Fruit fly (Drosophila melanogaster) whole organism, adult: Measurements from ENCODE around the gene Tsp66A.

ENCODE experiments used
- CG11617 ChIP-seq: fragments of 200-800 bp; sonication (Bioruptor generic); optimal IDR thresholded peaks from 2 replicates; lab custom pipeline; 2017; ENCODE audit warnings: mild to moderate bottlenecking, missing biosample characterization, missing genetic modification reagents, missing genetic modification characterization
- CG12768 ChIP-seq: fragments of 200-800 bp; sonication (Bioruptor generic); optimal IDR thresholded peaks from 2 replicates; lab custom pipeline; 2017; ENCODE audit warnings: missing biosample characterization, missing genetic modification characterization, mild to moderate bottlenecking, moderate library complexity, missing genetic modification reagents
- CG14711 ChIP-seq: fragments of 200-800 bp; sonication (Bioruptor generic); optimal IDR thresholded peaks from 2 replicates; lab custom pipeline; 2018; ENCODE audit warnings: missing biosample characterization, mild to moderate bottlenecking, missing genetic modification characterization, moderate library complexity
- CG1620 ChIP-seq: fragments of 200-800 bp; sonication (Bioruptor generic); optimal IDR thresholded peaks from 2 replicates; lab custom pipeline; 2016; ENCODE audit warnings: missing biosample characterization, missing genetic modification characterization
- CG33017 ChIP-seq: fragments of 200-800 bp; sonication (Bioruptor generic); optimal IDR thresholded peaks from 2 replicates; lab custom pipeline; 2018; ENCODE audit warnings: missing biosample characterization, mild to moderate bottlenecking, missing genetic modification characterization, moderate library complexity
- CG5204 ChIP-seq: fragments of 200-800 bp; sonication (Bioruptor generic); optimal IDR thresholded peaks from 2 replicates; lab custom pipeline; 2016; ENCODE audit warnings: missing biosample characterization, missing genetic modification characterization
- CG7045 ChIP-seq: fragments of 200-800 bp; sonication (Bioruptor generic); optimal IDR thresholded peaks from 2 replicates; lab custom pipeline; 2017; ENCODE audit warnings: missing biosample characterization, mild to moderate bottlenecking, missing genetic modification characterization
- CG7101 ChIP-seq: fragments of 200-800 bp; sonication (Bioruptor generic); optimal IDR thresholded peaks from 2 replicates; lab custom pipeline; 2018; ENCODE audit warnings: missing biosample characterization, mild to moderate bottlenecking, missing genetic modification characterization, moderate library complexity
- Clk ChIP-seq: fragments of 200-800 bp; sonication (Bioruptor generic); optimal IDR thresholded peaks from 2 replicates; lab custom pipeline; 2017; ENCODE audit warnings: missing biosample characterization, missing genetic modification characterization
- Crg-1 ChIP-seq: fragments of 200-800 bp; sonication (Bioruptor generic); optimal IDR thresholded peaks from 2 replicates; lab custom pipeline; 2016; ENCODE audit warnings: missing biosample characterization, missing genetic modification characterization
- Hr96 ChIP-seq: fragments of 200-800 bp; sonication (Bioruptor generic); optimal IDR thresholded peaks from 2 replicates; lab custom pipeline; 2016; ENCODE audit warnings: missing biosample characterization, missing genetic modification characterization
- Mnt ChIP-seq: fragments of 200-800 bp; sonication (Bioruptor generic); optimal IDR thresholded peaks from 2 replicates; lab custom pipeline; 2016; ENCODE audit warnings: missing biosample characterization, mild to moderate bottlenecking, missing genetic modification characterization
- bab1 ChIP-seq: fragments of 200-800 bp; sonication (Bioruptor generic); optimal IDR thresholded peaks from 3 replicates; lab custom pipeline; 2019; ENCODE audit warnings: missing biosample characterization, mild to moderate bottlenecking, missing genetic modification characterization, moderate library complexity
- cic ChIP-seq: fragments of 200-800 bp; sonication (Bioruptor generic); optimal IDR thresholded peaks from 2 replicates; lab custom pipeline; 2017; ENCODE audit warnings: missing biosample characterization, mild to moderate bottlenecking, missing genetic modification characterization, moderate library complexity
- cnc ChIP-seq, 2 experiments: fragments of >200 bp; optimal IDR thresholded peaks; 2 replicates each; lab custom pipeline; 2017
- kay ChIP-seq: fragments of 200-800 bp; sonication (Bioruptor generic); peaks from one replicate; lab custom pipeline; 2016; ENCODE audit warnings: missing biosample characterization, missing genetic modification characterization, borderline replicate concordance
- ovo ChIP-seq: fragments of 200-800 bp; sonication (Bioruptor generic); optimal IDR thresholded peaks from 2 replicates; lab custom pipeline; 2016; ENCODE audit warnings: missing biosample characterization, missing genetic modification characterization
- pad ChIP-seq: fragments of 200-800 bp; sonication (Bioruptor generic); optimal IDR thresholded peaks from 3 replicates; lab custom pipeline; 2017; ENCODE audit warnings: missing biosample characterization, missing genetic modification characterization, mild to moderate bottlenecking, moderate library complexity, missing genetic modification reagents
- tj ChIP-seq: fragments of 200-800 bp; sonication (Bioruptor generic); optimal IDR thresholded peaks from 3 replicates; lab custom pipeline; 2017; ENCODE audit warnings: missing biosample characterization, mild to moderate bottlenecking, missing genetic modification characterization, moderate library complexity
- toe ChIP-seq: fragments of 200-800 bp; sonication (Bioruptor generic); optimal IDR thresholded peaks from 2 replicates; lab custom pipeline; 2016; ENCODE audit warnings: missing biosample characterization, missing genetic modification characterization

The Tsp66A gene

DNA sequence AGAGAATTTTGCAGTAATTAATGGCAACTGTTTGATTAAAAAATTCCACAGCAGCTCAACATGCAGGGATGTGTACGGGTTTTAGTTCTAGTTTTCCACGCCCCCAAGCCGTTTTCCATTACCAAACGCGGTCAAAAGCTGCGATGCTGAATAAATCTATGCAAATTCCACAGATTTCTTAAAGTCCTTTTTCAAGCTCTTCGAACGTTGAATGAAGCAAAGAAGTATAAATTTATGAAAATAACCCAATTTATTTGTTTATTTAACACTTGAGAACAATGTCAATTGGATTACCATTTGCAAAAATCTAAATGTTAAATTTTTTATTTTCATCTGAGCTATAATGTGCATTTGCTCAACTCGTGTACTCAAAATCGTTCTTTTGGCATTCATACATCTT, at the start of gene Tsp66A, which contains the start of the genes CG42660 and CG42661:
Tsp66A (plus strand) TSS at position 301 of the 400 bp plus-strand sequence.
CG42660 (plus strand) TSS at position 301 of the 400 bp plus-strand sequence.
CG42661 (plus strand) TSS at position 301 of the 400 bp plus-strand sequence.
- no peak for TF ChIP-seq CG12768
- no peak for TF ChIP-seq pad (GFP tag; lab: Kevin White, UChicago)

- no peak for TF ChIP-seq cic (GFP tag; lab: Kevin White, UChicago)
- TF ChIP-seq Mnt = no peak
- no peak for TF ChIP-seq Clk (GFP tag; lab: Kevin White, UChicago)
- no peak for TF ChIP-seq bab1 (GFP tag; lab: Kevin White, UChicago)
- no peak for TF ChIP-seq CG5204 (GFP tag; lab: Kevin White, UChicago)
- no peak for TF ChIP-seq CG33017
- TF ChIP-seq kay = no peak
- TF ChIP-seq tj (GFP tag; lab: Kevin White, UChicago) = no peak
Measured at dm6 chr3L:7422578-7422977, 42.7 kb upstream of the Tsp66A start.

DNA sequence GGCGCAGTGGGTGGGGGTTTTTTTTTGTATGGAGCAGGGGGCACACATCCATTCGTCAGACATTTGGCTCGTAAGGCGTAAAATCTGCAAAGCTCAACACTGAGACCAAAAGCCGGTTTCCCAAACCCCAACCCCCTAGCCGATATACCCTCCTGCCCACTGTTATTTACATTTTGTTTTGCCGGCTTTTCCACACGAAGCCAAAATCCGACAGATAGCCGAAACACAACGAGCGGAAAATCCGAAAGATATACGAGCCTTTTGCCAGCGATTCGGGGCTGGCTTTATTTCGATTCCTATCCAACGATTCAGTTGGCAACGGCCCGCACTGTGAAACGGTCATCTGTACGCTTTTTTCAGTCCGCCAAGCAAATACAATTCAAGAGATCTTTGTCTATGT, 41.8 kb upstream of the Tsp66A start, which contains the start of gene CG42458:
CG42458 (plus strand) TSS at position 311 of the 400 bp plus-strand sequence.
- TF ChIP-seq kay = peak; percentile 68
- TF ChIP-seq Clk (GFP tag; lab: Kevin White, UChicago) = no peak
- no peak for TF ChIP-seq CG14711 (tag; lab: Kevin White, UChicago)

DNA sequence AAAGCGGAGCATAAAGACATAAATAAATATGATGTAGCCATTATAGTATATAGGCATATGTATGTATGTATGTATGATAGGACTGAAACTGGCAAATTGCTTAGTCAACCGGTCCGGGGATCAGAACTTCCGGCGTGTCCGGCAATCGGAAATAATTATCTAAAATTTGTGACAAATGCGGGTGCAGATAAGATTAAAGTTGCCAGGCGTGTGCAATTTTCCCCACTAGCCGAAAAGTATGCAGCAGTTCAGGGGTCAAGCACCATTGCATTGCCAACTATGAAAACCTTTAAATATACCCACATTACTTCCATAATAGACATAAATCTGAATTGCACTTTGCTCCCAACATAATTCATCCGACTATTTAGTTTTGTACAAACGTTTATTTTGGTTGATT, 33.0 kb upstream of the Tsp66A start:
- TF ChIP-seq CG7045 (GFP tag; lab: Kevin White, UChicago) (no peak), CG12768 (no peak), Crg-1 (GFP tag; lab: Kevin White, UChicago) (no peak), pad (GFP tag; lab: Kevin White, UChicago) (no peak), cnc (optimal IDR thresholded peaks at IDR 0.05; lab: Kevin White, UChicago) (no peak), CG33017 (no peak), CG1620 (GFP tag; lab: Kevin White, UChicago) (no peak), Clk (GFP tag; lab: Kevin White, UChicago) (no peak), CG7101 (tag; lab: Kevin White, UChicago) (no peak), Hr96 (no peak)

DNA sequence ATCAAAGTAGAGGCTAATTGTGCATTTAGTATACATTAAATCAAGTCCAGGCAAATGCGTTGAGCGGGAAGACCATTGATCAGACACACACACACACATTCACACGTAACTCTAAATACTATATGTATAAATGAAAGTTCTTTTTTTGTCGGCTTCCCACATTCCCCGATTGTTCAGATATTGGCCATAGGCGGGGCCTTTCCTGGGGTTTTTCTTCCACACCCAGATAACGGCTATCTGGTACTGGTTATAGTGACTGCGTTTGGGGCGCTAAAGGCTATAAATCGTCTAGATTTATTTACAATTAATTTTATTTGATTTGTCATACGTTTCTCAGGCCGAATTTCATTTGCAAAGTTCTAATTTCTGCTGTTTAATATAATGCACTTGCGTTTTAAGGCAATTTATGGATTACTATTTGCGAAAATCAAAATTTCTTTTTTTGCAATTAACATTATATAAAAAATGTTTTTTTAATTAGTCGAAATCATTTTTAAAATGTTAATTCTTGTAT, 32.4 kb upstream of the Tsp66A start:
- TF ChIP-seq kay = peak; percentile 62
- TF ChIP-seq ovo = no peak

DNA sequence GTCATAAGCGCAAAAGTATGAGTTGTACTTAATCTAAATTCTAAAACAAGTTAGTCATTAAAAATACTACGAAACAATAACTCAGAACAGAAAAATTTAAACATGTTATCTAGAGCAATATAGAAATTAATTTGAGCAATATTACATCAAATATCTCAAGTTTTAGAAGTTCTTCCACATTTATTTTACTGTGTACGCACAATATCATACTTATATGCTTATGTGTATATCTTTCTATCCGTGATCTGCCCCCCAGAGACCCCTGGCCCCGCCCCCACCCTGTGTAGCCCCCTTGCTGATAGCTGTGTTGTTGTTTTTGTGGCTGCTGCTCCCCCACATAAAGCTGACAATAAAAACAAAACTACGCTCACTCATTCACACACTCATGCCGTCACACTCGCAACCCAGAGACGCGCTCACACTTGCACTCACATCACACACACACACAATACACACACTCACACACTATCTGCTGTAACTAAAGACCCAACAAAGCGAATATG, 31.9 kb upstream of the Tsp66A start:
- TF ChIP-seq Hr96 (no peak), pad (GFP tag; lab: Kevin White, UChicago) (no peak), CG11617 (GFP tag; lab: Kevin White, UChicago) (no peak), Clk (GFP tag; lab: Kevin White, UChicago) (no peak), cic (GFP tag; lab: Kevin White, UChicago) (peak; percentile 71), bab1 (GFP tag; lab: Kevin White, UChicago) (no peak), CG12768 (no peak), tj (GFP tag; lab: Kevin White, UChicago) (peak; percentile 46)

DNA sequence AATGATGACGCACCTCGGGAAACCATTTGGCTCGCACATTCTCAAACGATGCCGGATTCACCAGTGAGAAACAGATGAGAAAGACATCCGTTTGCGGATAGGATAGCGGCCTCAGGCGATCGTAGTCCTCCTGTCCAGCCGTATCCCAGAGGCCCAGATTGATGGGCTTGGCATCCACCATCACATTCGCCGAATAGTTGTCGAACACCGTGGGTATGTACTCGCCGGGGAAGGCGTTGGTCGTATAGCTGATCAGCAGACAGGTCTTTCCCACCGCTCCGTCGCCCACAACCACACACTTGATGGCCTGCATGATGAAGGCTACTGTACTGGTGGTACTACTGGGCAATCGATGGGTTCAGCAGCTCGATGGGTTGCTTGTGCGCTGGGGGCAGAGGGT, 31.1 kb upstream of the Tsp66A start:
- no peak for TF ChIP-seq bab1 (GFP tag; lab: Kevin White, UChicago)
- no peak for TF ChIP-seq CG14711 (tag; lab: Kevin White, UChicago)
- no peak for TF ChIP-seq pad (GFP tag; lab: Kevin White, UChicago)

DNA sequence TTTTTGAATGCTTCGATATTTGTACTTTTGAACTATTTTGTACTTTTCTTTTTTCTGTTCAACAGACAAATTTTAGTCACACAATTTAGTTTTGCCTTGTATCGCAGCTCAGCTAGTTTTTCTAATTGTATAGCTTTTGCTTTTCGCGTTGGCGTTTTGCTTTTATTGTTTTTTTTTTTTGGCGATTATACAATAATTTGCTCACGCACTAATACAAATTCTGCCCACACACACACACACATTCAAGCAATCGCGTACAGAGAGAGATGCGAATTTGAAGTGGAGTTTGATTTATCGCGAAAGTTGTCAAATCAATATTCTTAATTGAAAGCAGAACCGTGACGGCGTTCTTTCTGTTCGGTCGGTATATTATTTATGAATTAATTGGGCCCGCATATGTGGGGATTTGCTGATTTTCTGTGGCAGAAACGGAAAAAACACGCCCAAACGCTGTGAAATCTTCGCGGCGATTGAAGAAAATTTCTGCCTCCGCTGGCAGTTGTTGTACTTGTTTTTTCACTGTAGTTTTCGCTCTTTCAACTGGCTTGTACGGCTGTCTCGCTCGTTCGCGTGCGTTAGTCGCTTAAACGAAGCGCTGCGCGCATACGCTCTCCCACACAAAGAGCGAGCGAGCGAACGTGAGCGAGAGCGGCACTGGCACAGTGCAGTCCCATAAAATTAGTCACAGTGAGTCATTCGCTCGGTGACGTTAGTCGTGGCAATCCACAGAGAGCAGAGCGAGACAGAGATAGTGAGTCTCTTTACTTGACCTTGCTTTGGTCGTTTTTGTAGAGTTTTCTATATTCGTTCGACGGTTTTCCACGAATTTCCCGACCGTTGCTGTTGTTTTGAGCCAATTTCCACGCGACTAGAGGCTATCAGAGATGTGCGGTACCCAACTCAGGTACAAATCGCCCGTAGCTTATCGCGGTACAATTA, 30.3 kb upstream of the Tsp66A start, which contains the start of gene Rac2:
Rac2 (minus strand) TSS at position 476 of the 939 bp plus-strand sequence.
- peak; percentile 34 for TF ChIP-seq CG11617 (GFP tag; lab: Kevin White, UChicago)
- no peak for TF ChIP-seq CG1620 (GFP tag; lab: Kevin White, UChicago)
- no peak for TF ChIP-seq CG7045 (GFP tag; lab: Kevin White, UChicago)
- TF ChIP-seq kay = peak; percentile 100
- TF ChIP-seq CG33017 = no peak
- TF ChIP-seq cic (GFP tag; lab: Kevin White, UChicago) = peak; percentile 65
- peak; percentile 19 for TF ChIP-seq CG14711 (tag; lab: Kevin White, UChicago)
- peak; percentile 46 for TF ChIP-seq Mnt
- peak; percentile 75 for TF ChIP-seq tj (GFP tag; lab: Kevin White, UChicago)
- no peak for TF ChIP-seq ovo
- peak; percentile 46 for TF ChIP-seq bab1 (GFP tag; lab: Kevin White, UChicago)
- TF ChIP-seq CG7101 (tag; lab: Kevin White, UChicago) = peak; percentile 41
- TF ChIP-seq Crg-1 (GFP tag; lab: Kevin White, UChicago) = no peak
- peak; percentile 17 for TF ChIP-seq toe
- peak; percentile 4 for TF ChIP-seq CG12768
- no peak for TF ChIP-seq CG5204 (GFP tag; lab: Kevin White, UChicago)
- TF ChIP-seq Hr96 = peak; percentile 48
- TF ChIP-seq pad (GFP tag; lab: Kevin White, UChicago) = peak; percentile 29
- TF ChIP-seq Clk (GFP tag; lab: Kevin White, UChicago) = peak; percentile 11
- no peak for TF ChIP-seq cnc (optimal IDR thresholded peaks at IDR 0.05; lab: Kevin White, UChicago)
